Fruit fly (Drosophila melanogaster) whole organism, prepupa: Measurements from ENCODE around the gene Rfx.

Experiments used
- CG10669 ChIP-seq: fragments of 200-800 bp; sonication (Bioruptor generic); optimal IDR thresholded peaks from 3 replicates; lab custom pipeline; 2018; ENCODE audit warnings: missing biosample characterization, mild to moderate bottlenecking, missing genetic modification characterization, moderate library complexity
- CG11294 ChIP-seq: fragments of 200-800 bp; sonication (Bioruptor generic); IDR thresholded peaks from 2 replicates; pipeline ENCODE4 v1.3.6; 2022; ENCODE audit warnings: missing biosample characterization, missing genetic modification characterization
- CG31627 ChIP-seq: fragments of 200-800 bp; sonication (Bioruptor generic); optimal IDR thresholded peaks from 3 replicates; lab custom pipeline; 2016; ENCODE audit warnings: missing biosample characterization, missing genetic modification characterization
- CG6163 ChIP-seq: fragments of 200-800 bp; sonication (Bioruptor generic); IDR thresholded peaks from 3 replicates; pipeline ENCODE4 v1.3.6; 2022; ENCODE audit warnings: missing biosample characterization, missing genetic modification characterization
- CG6854 ChIP-seq: fragments of 200-800 bp; sonication (Bioruptor generic); optimal IDR thresholded peaks from 2 replicates; lab custom pipeline; 2017; ENCODE audit warnings: missing biosample characterization, mild to moderate bottlenecking, missing genetic modification characterization
- Gug ChIP-seq: fragments of 200-800 bp; sonication (Bioruptor generic); IDR thresholded peaks from 2 replicates; pipeline ENCODE4 v1.3.6; 2022; ENCODE audit warnings: missing biosample characterization, missing genetic modification characterization
- Hr38 ChIP-seq: sonication (Bioruptor generic); optimal IDR thresholded peaks from 2 replicates; lab custom pipeline; 2016; ENCODE audit warnings: missing biosample characterization, missing genetic modification characterization
- Lpt ChIP-seq: fragments of 200-800 bp; sonication (Bioruptor generic); optimal IDR thresholded peaks from 3 replicates; lab custom pipeline; 2016; ENCODE audit warnings: missing biosample characterization, missing genetic modification characterization
- Smox ChIP-seq: fragments of 200-800 bp; sonication (Bioruptor generic); optimal IDR thresholded peaks from 3 replicates; lab custom pipeline; 2016; ENCODE audit warnings: missing biosample characterization, missing genetic modification characterization
- Sox15 ChIP-seq: fragments of 200-800 bp; sonication (Bioruptor generic); optimal IDR thresholded peaks from 3 replicates; lab custom pipeline; 2016; ENCODE audit warnings: missing biosample characterization, missing genetic modification characterization
- acj6 ChIP-seq: fragments of 200-800 bp; sonication (Bioruptor generic); optimal IDR thresholded peaks from 3 replicates; lab custom pipeline; 2016; ENCODE audit warnings: missing biosample characterization, missing genetic modification characterization
- net ChIP-seq: fragments of 200-800 bp; sonication (Bioruptor generic); optimal IDR thresholded peaks from 3 replicates; lab custom pipeline; 2016; ENCODE audit warnings: missing biosample characterization, missing genetic modification characterization
- vri ChIP-seq: fragments of 200-800 bp; sonication (Bioruptor generic); optimal IDR thresholded peaks from 3 replicates; lab custom pipeline; 2016; ENCODE audit warnings: missing biosample characterization, mild to moderate bottlenecking, missing genetic modification characterization

- TF ChIP-seq Sox15 (no peak), CG6854 (GFP tag; lab: Kevin White, UChicago) (no peak), CG31627 (GFP tag; lab: Kevin White, UChicago) (no peak), net (no peak), Smox (GFP tag; lab: Kevin White, UChicago) (no peak), acj6 (GFP tag; lab: Kevin White, UChicago) (no peak), CG11294 (no peak), Hr38 (GFP tag; lab: Kevin White, UChicago) (no peak), CG10669 (GFP tag; lab: Kevin White, UChicago) (no peak), vri (GFP tag; lab: Kevin White, UChicago) (no peak), Gug (GFP tag; lab: Robert Waterston, UW) (no peak), CG6163 (no peak), Lpt (GFP tag; lab: Kevin White, UChicago) (no peak)
These were observed 9.6 kb downstream of the Rfx start for dm6 chr3R:10368251-10368650.
